Fruit fly (Drosophila melanogaster): ENCODE data around the gene beat-VII.

The beat-VII gene

dm6 chr3R:26623493-26623956, 58.2 kb downstream of the beat-VII start, which contains the start of gene TwdlB:
TSS of gene TwdlB (minus strand) at chr3R:26623543.
- TF ChIP-seq rn (GFP tag; IDR thresholded peaks at IDR 0.05) (no peak), EcR (GFP tag; optimal IDR thresholded peaks at IDR 0.05) (no peak), CG10348 (GFP tag; IDR thresholded peaks at IDR 0.05) (no peak), CG9948 (tag; optimal IDR thresholded peaks at IDR 0.05) (no peak), D1 (tag; optimal IDR thresholded peaks at IDR 0.05) (no peak), CG32121 (GFP tag; IDR thresholded peaks at IDR 0.05) (no peak), fd96Ca (GFP tag; IDR thresholded peaks at IDR 0.05) (no peak)

- TF ChIP-seq CG15710 (tag; optimal IDR thresholded peaks at IDR 0.05), result no peak
- TF ChIP-seq CG34367 (tag; optimal IDR thresholded peaks at IDR 0.05), result no peak
- no peak for TF ChIP-seq Pif1B (GFP tag; optimal IDR thresholded peaks at IDR 0.05)
- no peak for TF ChIP-seq CG12605 (GFP tag; IDR thresholded peaks at IDR 0.05)
These were observed 60.4 kb downstream of the beat-VII start, which contains the start of gene TwdlP for dm6 chr3R:26621314-26621813. TSS of gene TwdlP (minus strand) at chr3R:26621364.

dm6 chr3R:26618818-26619217, 62.9 kb downstream of the beat-VII start, which contains the start of gene TwdlM:
TSS of gene TwdlM (plus strand) at chr3R:26619118.
- no peak for TF ChIP-seq CG14655 (GFP tag; optimal IDR thresholded peaks at IDR 0.05)
- no peak for TF ChIP-seq CG4496 (GFP tag; IDR thresholded peaks at IDR 0.05)
- TF ChIP-seq fd96Ca (GFP tag; IDR thresholded peaks at IDR 0.05), result no peak
- TF ChIP-seq D1 (tag; optimal IDR thresholded peaks at IDR 0.05), result no peak
- TF ChIP-seq Ets98B (GFP tag; IDR thresholded peaks at IDR 0.05), result no peak
- TF ChIP-seq CG13204 (GFP tag; optimal IDR thresholded peaks at IDR 0.05), result no peak
- TF ChIP-seq CG12605 (GFP tag; IDR thresholded peaks at IDR 0.05), result no peak
- TF ChIP-seq Pif1A (GFP tag; optimal IDR thresholded peaks at IDR 0.05), result no peak
- TF ChIP-seq CG8301 (tag; optimal IDR thresholded peaks at IDR 0.05), result no peak
- no peak for TF ChIP-seq CG34367 (tag; optimal IDR thresholded peaks at IDR 0.05)
- no peak for TF ChIP-seq CG9948 (tag; optimal IDR thresholded peaks at IDR 0.05)
- no peak for TF ChIP-seq rn (GFP tag; IDR thresholded peaks at IDR 0.05)
- TF ChIP-seq CG8159 (tag; optimal IDR thresholded peaks at IDR 0.05), result no peak
- no peak for TF ChIP-seq gl (tag; optimal IDR thresholded peaks at IDR 0.05)
- no peak for TF ChIP-seq CG15710 (tag; optimal IDR thresholded peaks at IDR 0.05)
- TF ChIP-seq CG10348 (GFP tag; IDR thresholded peaks at IDR 0.05), result no peak
- TF ChIP-seq Snoo (tag; optimal IDR thresholded peaks at IDR 0.05), result no peak
- TF ChIP-seq Pif1B (GFP tag; optimal IDR thresholded peaks at IDR 0.05), result no peak
- no peak for TF ChIP-seq EcR (GFP tag; optimal IDR thresholded peaks at IDR 0.05)
- TF ChIP-seq CG17806 (tag; optimal IDR thresholded peaks at IDR 0.05), result no peak

dm6 chr3R:26615428-26615827, 66.3 kb downstream of the beat-VII start:
- TF ChIP-seq Pif1A (GFP tag; optimal IDR thresholded peaks at IDR 0.05) (no peak), Snoo (tag; optimal IDR thresholded peaks at IDR 0.05) (no peak), CG15710 (tag; optimal IDR thresholded peaks at IDR 0.05) (no peak), CG4496 (GFP tag; IDR thresholded peaks at IDR 0.05) (no peak), CG17806 (tag; optimal IDR thresholded peaks at IDR 0.05) (no peak), CG34367 (tag; optimal IDR thresholded peaks at IDR 0.05) (no peak), Ets98B (GFP tag; IDR thresholded peaks at IDR 0.05) (no peak)

- TF ChIP-seq CG12605 (GFP tag; IDR thresholded peaks at IDR 0.05) (peak; percentile 57; the same call in 1 of the 2 replicates), EcR (GFP tag; optimal IDR thresholded peaks at IDR 0.05) (no peak)
These were observed 75.3 kb downstream of the beat-VII start for dm6 chr3R:26606498-26606897.

Data from whole organism, pupa.